Worm (Caenorhabditis elegans) whole organism, early embryonic: ENCODE data around the gene C56C10.7.

Experiments
- aly-1 ChIP-seq: sonication (generic microtip); optimal IDR thresholded peaks from 2 replicates; lab custom pipeline; 2016; ENCODE audit warnings: missing genetic modification characterization, missing compliant biosample characterization
- ama-1 ChIP-seq: fragments of 150-350 bp; optimal IDR thresholded peaks from 2 replicates; lab custom pipeline; 2014
- ets-7 ChIP-seq: sonication (generic microtip); optimal IDR thresholded peaks from 2 replicates; lab custom pipeline; 2016; ENCODE audit warnings: missing genotype, missing genetic modification characterization, missing compliant biosample characterization
- hmbx-1 ChIP-seq: sonication (generic microtip); optimal IDR thresholded peaks from 2 replicates; lab custom pipeline; 2016; ENCODE audit warnings: mild to moderate bottlenecking, missing genetic modification characterization, missing compliant biosample characterization
- hmg-4 ChIP-seq: fragments of 200-800 bp; sonication (Bioruptor generic); optimal IDR thresholded peaks from 2 replicates; lab custom pipeline; 2018; ENCODE audit warnings: mild to moderate bottlenecking, missing genetic modification characterization, missing compliant biosample characterization
- hnd-1 ChIP-seq: sonication (generic microtip); optimal IDR thresholded peaks from 2 replicates; lab custom pipeline; 2016; ENCODE audit warnings: missing genetic modification characterization, missing compliant biosample characterization
- sea-1 ChIP-seq: fragments of 200-800 bp; sonication (Bioruptor generic); conservative IDR thresholded peaks from 2 replicates; pipeline ENCODE4 v1.3.6; 2022; ENCODE audit warnings: missing genetic modification characterization, missing compliant biosample characterization
- tbx-37 ChIP-seq: fragments of 200-800 bp; sonication (Bioruptor generic); conservative IDR thresholded peaks from 2 replicates; pipeline ENCODE4 v1.3.6; 2022; ENCODE audit warnings: missing genetic modification reagents, missing genetic modification characterization, missing compliant biosample characterization

DNA sequence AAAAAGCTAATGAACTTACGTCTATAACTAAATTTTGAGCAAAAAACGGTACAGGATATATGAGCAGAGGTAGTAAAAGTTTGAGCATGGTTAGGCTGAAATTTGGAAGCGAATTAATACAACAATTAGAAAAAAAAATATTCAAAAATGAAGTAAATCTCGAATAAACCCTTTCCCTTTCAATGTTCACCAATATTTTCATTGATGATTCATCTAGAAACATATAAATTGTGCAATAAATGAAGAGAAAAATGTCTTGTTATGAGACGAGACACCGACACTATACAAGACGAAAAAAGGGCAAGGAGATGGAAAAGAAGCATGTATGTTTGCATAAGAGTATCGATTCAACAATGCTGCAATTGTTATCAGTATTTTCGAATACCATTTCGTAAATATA lies 37.9 kb upstream of the C56C10.7 start, which contains the start of gene F54H5.14:
- no peak for TF ChIP-seq tbx-37 (GFP tag; lab: Robert Waterston, UW)
- no peak for TF ChIP-seq hmbx-1 (tag; lab: Kevin White, UChicago)
- no peak for TF ChIP-seq aly-1 (tag; lab: Kevin White, UChicago)
- no peak for TF ChIP-seq hmg-4 (GFP tag; lab: Kevin White, UChicago)
- no peak for TF ChIP-seq ama-1 (lab: Kevin White, UChicago)
- TF ChIP-seq sea-1 (GFP tag; lab: Robert Waterston, UW) = no peak
- TF ChIP-seq ets-7 (tag; lab: Kevin White, UChicago) = no peak
- no peak for TF ChIP-seq hnd-1
